Worm (Caenorhabditis elegans) whole organism, L1 larva: Measurements from ENCODE around the gene irld-63.

ENCODE experiments used
- fkh-10 ChIP-seq: sonication (generic microtip); optimal IDR thresholded peaks from 2 replicates; lab custom pipeline; 2017; ENCODE audit warnings: missing biosample characterization, missing genetic modification reagents, missing genetic modification characterization
- lsy-2 ChIP-seq, 2 experiments: fragments of 150-350 bp; optimal IDR thresholded peaks; 2 replicates each; lab custom pipeline; 2014; ENCODE audit warnings: missing biosample characterization in 2 of 2, missing genetic modification characterization in 2 of 2
- snpc-4 ChIP-seq: fragments of 150-350 bp; optimal IDR thresholded peaks from 2 replicates; lab custom pipeline; 2014; ENCODE audit warnings: missing biosample characterization, missing genetic modification characterization

- no peak for TF ChIP-seq snpc-4 (tag; lab: Kevin White, UChicago)
- TF ChIP-seq lsy-2 (tag; optimal IDR thresholded peaks at IDR 0.05; lab: Kevin White, UChicago), result no peak
- no peak for TF ChIP-seq fkh-10 (GFP tag; lab: Kevin White, UChicago)
These were observed 7.3 kb downstream of the irld-63 start, which contains the start of gene irld-65 for ce11 chrII:2937852-2938251.
